Worm (Caenorhabditis elegans): ENCODE data around the gene cri-3.

cri-3 gene

DNA sequence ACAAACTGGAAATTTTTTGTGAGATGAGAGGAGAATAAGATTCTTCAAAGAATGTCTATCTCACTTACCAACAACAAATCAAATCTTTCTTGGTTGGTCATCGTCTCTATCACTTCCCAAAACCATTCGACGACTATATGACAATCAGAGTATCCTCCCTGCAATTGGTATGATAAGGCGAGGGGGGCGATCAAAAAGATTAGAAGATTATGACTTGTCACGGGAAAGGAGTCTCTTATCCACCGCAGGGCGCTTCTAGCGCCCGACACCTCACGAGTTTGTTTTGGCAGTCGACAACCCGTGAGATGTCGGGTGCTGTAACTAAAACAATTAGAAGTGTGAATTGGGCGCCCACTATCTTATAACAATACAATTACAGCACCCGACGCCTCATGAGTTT lies 18.5 kb upstream of the cri-3 start:
- TF ChIP-seq lin-26 (GFP tag; IDR thresholded peaks at IDR 0.05) (peak; percentile 60; the same call in 1 of the 2 replicates), lin-40 (tag; optimal IDR thresholded peaks at IDR 0.05) (no peak), madf-3 (GFP tag; IDR thresholded peaks at IDR 0.05) (0 out of 2 replicates have a peak, but pooled peaks have one; percentile 46), snpc-4 (GFP tag; optimal IDR thresholded peaks at IDR 0.05) (peak; percentile 37), snpc-4 (tag; optimal IDR thresholded peaks at IDR 0.05) (peak; percentile 87 to 96 (median 92)), ztf-26 (tag; optimal IDR thresholded peaks at IDR 0.05) (peak; percentile 54)

DNA sequence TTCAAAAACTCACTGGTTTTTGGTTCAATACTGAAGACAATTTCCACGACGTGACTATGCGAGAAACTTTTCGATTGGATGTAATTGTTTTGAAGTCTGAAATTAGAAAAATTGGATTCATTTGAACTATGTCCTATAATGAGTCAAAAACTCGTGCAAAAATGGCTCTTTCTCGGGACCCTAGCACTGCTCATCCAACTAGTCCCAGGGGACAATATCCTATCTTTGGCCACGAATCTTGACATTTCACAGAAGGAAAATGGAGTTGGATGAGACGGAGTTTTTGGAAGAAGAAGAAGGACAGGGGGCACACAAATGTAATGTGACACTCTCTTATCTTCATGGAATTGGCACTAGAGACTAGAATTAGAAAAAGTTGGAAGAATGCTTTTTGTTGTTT lies 14.3 kb upstream of the cri-3 start:
- TF ChIP-seq bed-1 (GFP tag; IDR thresholded peaks at IDR 0.05) (0 out of 2 replicates have a peak, but pooled peaks have one; percentile 44), tlf-1 (GFP tag; optimal IDR thresholded peaks at IDR 0.05) (no peak)

DNA sequence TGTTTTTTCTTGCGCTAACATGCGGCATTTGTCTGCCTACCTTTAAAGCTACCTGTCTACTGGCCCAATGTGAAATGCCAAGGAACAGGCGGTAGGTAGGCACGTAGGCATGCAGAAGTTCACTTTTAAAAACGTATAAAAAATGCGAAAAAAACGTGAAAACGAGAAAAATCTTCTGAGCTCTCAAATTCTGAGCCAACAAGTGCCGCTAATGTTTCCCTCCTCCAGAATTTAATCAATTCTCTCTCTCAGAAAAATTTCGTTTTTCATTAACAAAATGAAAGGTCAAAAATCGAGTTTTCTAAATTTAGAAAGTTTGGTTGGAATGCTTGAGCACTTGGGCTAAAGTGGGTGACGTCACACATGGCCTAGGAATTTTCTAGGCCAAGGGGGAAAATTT lies 13.7 kb upstream of the cri-3 start:
- TF ChIP-seq pha-4 (tag; optimal IDR thresholded peaks at IDR 0.05) = no peak
- TF ChIP-seq Y53F4B.3 (GFP tag; IDR thresholded peaks at IDR 0.05) = no peak
- no peak for TF ChIP-seq lin-26 (GFP tag; IDR thresholded peaks at IDR 0.05)
- no peak for TF ChIP-seq lsl-1 (GFP tag; optimal IDR thresholded peaks at IDR 0.05)
- TF ChIP-seq madf-8 (GFP tag; conservative IDR thresholded peaks at IDR 0.05) = no peak
- no peak for TF ChIP-seq aptf-2 (GFP tag; conservative IDR thresholded peaks at IDR 0.05)
- TF ChIP-seq xnd-1 (tag; optimal IDR thresholded peaks at IDR 0.05) = no peak
- no peak for TF ChIP-seq pbrm-1 (GFP tag; IDR thresholded peaks at IDR 0.05)
- no peak for TF ChIP-seq B0336.3 (GFP tag; IDR thresholded peaks at IDR 0.05)
- no peak for TF ChIP-seq attf-6 (GFP tag; IDR thresholded peaks at IDR 0.05)
- no peak for TF ChIP-seq let-607 (tag; optimal IDR thresholded peaks at IDR 0.05)
- no peak for TF ChIP-seq gei-17 (GFP tag; optimal IDR thresholded peaks at IDR 0.05)
- TF ChIP-seq hsf-1 (GFP tag; IDR thresholded peaks at IDR 0.05) = no peak
- TF ChIP-seq K11D2.4 (GFP tag; IDR thresholded peaks at IDR 0.05) = no peak
- TF ChIP-seq Y67H2A.10 (GFP tag; conservative IDR thresholded peaks at IDR 0.05) = no peak

DNA sequence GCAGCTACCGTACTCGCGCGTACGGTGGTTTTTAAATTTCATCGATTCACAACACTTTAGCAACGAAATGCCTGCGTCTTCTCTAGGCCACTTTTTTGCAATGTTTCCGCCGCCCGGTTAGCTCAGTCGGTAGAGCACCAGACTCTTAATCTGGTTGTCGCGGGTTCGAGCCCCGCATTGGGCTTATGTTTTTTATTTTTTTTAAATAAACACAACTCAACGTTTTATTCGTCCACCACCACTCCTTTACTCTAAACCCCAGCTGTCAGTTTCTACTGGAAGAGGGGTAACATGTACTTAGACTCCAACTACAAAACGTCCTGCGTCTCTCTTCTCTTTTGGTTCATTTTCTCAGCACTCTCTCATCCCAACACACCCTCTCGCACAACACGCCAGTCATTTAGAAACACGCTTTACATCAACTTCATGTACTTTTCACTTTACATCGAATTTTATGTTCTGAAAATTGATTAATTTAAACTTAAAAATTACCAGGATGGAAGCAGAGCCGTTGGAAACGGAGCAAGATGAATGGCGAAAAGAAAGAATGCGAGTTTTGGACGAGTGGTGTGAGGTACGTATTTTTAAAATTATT lies 6.6 kb upstream of the cri-3 start, which contains the start of the genes elmd-1 and hecw-1:
elmd-1 (plus strand) TSS at position 494 of the 595 bp plus-strand sequence.
hecw-1 (minus strand) TSS at position 545 of the 595 bp plus-strand sequence.
- no peak for TF ChIP-seq akir-1 (GFP tag; optimal IDR thresholded peaks at IDR 0.05)
- TF ChIP-seq let-607 (tag; optimal IDR thresholded peaks at IDR 0.05) = peak; percentile 19 to 55
- TF ChIP-seq repo-1 (tag; optimal IDR thresholded peaks at IDR 0.05) = peak; percentile 46
- TF ChIP-seq nhr-179 (tag; optimal IDR thresholded peaks at IDR 0.05) = no peak
- TF ChIP-seq rcor-1 (GFP tag; IDR thresholded peaks at IDR 0.05) = peak; percentile 60; the same call in 1 of the 2 replicates
- TF ChIP-seq hsf-1 (GFP tag; IDR thresholded peaks at IDR 0.05) = 0 out of 2 replicates have a peak, but pooled peaks have one; percentile 35
- TF ChIP-seq lir-1 (GFP tag; conservative IDR thresholded peaks at IDR 0.05) = no peak
- TF ChIP-seq bed-1 (GFP tag; IDR thresholded peaks at IDR 0.05) = no peak
- TF ChIP-seq egl-18 (GFP tag; IDR thresholded peaks at IDR 0.05) = no peak
- no peak for TF ChIP-seq F57C9.4 (tag; optimal IDR thresholded peaks at IDR 0.05)
- TF ChIP-seq ztf-26 (tag; optimal IDR thresholded peaks at IDR 0.05) = peak; percentile 13
- TF ChIP-seq F55B11.4 (tag; optimal IDR thresholded peaks at IDR 0.05; ENCODE audit: borderline replicate concordance, insufficient read depth) = no peak
- TF ChIP-seq sdz-38 (tag; optimal IDR thresholded peaks at IDR 0.05) = no peak
- TF ChIP-seq ztf-25 (GFP tag; IDR thresholded peaks at IDR 0.05) = peak; percentile 80; the same call in 1 of the 2 replicates
- TF ChIP-seq Y53G8AR.9 (GFP tag; conservative IDR thresholded peaks at IDR 0.05) = 0 out of 2 replicates have a peak, but pooled peaks have one; percentile 20
- TF ChIP-seq lin-54 (GFP tag; optimal IDR thresholded peaks at IDR 0.05) = peak; percentile 63
- no peak for TF ChIP-seq lsy-27 (tag; optimal IDR thresholded peaks at IDR 0.05; ENCODE audit: borderline replicate concordance, insufficient read depth)
- peak; percentile 97 for TF ChIP-seq tbp1 (GFP tag; optimal IDR thresholded peaks at IDR 0.05)
- no peak for TF ChIP-seq cebp-2 (GFP tag; IDR thresholded peaks at IDR 0.05)
- TF ChIP-seq fkh-3 (tag; optimal IDR thresholded peaks at IDR 0.05) = no peak
- peak; percentile 78 for TF ChIP-seq hmg-1.2 (GFP tag; IDR thresholded peaks at IDR 0.05)
- 0 out of 2 replicates have a peak, but pooled peaks have one; percentile 17 for TF ChIP-seq cebp-1 (GFP tag; IDR thresholded peaks at IDR 0.05)
- TF ChIP-seq cebp-1 (tag; optimal IDR thresholded peaks at IDR 0.05) = peak; percentile 56
- TF ChIP-seq F52B5.7 (tag; optimal IDR thresholded peaks at IDR 0.05) = peak; percentile 3
- no peak for TF ChIP-seq Y56A3A.18 (GFP tag; IDR thresholded peaks at IDR 0.05)
